Fruit fly (Drosophila melanogaster): ENCODE measurements around the gene CG31013.

The CG31013 gene

dm6 chr3R:30616098-30616857, 29.4 kb downstream of the CG31013 start (continued):
- TF ChIP-seq CG12942 (GFP tag; optimal IDR thresholded peaks at IDR 0.05): no peak
- no peak for TF ChIP-seq hkb (optimal IDR thresholded peaks at IDR 0.05)
- no peak for TF ChIP-seq hkb (GFP tag; IDR thresholded peaks at IDR 0.05)
- TF ChIP-seq ewg (GFP tag; optimal IDR thresholded peaks at IDR 0.05): peak; percentile 56
- TF ChIP-seq eve (GFP tag; optimal IDR thresholded peaks at IDR 0.05): no peak
- TF ChIP-seq dati (GFP tag; IDR thresholded peaks at IDR 0.05): no peak
- no peak for TF ChIP-seq CG16813 (GFP tag; IDR thresholded peaks at IDR 0.05; ENCODE audit: partially characterized antibody)
- peak; percentile 72 for TF ChIP-seq cg (GFP tag; optimal IDR thresholded peaks at IDR 0.05)
- no peak for TF ChIP-seq HLH3B (GFP tag; IDR thresholded peaks at IDR 0.05)
- no peak for TF ChIP-seq fru (optimal IDR thresholded peaks at IDR 0.05)
- TF ChIP-seq seq (GFP tag; IDR thresholded peaks at IDR 0.05): no peak
- 0 out of 2 replicates have a peak, but pooled peaks have one; percentile 17 for TF ChIP-seq Nf-YA (GFP tag; IDR thresholded peaks at IDR 0.05)
- TF ChIP-seq CG9797 (GFP tag; optimal IDR thresholded peaks at IDR 0.05): no peak
- TF ChIP-seq abd-A (tag; optimal IDR thresholded peaks at IDR 0.05): peak; percentile 10
- TF ChIP-seq crc (GFP tag; optimal IDR thresholded peaks at IDR 0.05): no peak

dm6 chr3R:30605889-30606288, 39.8 kb downstream of the CG31013 start, which contains the start of gene CG31016:
Gene CG31016 (plus strand): TSS chr3R:30606189.
- TF ChIP-seq CG13894 (tag; optimal IDR thresholded peaks at IDR 0.05) (no peak), Eip74EF (GFP tag; optimal IDR thresholded peaks at IDR 0.05) (no peak), knrl (GFP tag; IDR thresholded peaks at IDR 0.05; ENCODE audit: partially characterized antibody) (no peak), CG2129 (GFP tag; IDR thresholded peaks at IDR 0.05; ENCODE audit: partially characterized antibody) (no peak), hbn (GFP tag; IDR thresholded peaks at IDR 0.05; ENCODE audit: partially characterized antibody) (no peak), CG10147 (GFP tag; optimal IDR thresholded peaks at IDR 0.05) (no peak), zfh1 (GFP tag; IDR thresholded peaks at IDR 0.05) (no peak), ttk (GFP tag; IDR thresholded peaks at IDR 0.05) (no peak), CG17912 (GFP tag; optimal IDR thresholded peaks at IDR 0.05) (no peak), CG34376 (GFP tag; optimal IDR thresholded peaks at IDR 0.05) (no peak), fu2 (GFP tag; optimal IDR thresholded peaks at IDR 0.05) (no peak), br (optimal IDR thresholded peaks at IDR 0.05) (no peak), mirr (GFP tag; optimal IDR thresholded peaks at IDR 0.05) (no peak), CG8281 (tag; optimal IDR thresholded peaks at IDR 0.05) (no peak), Hr51 (GFP tag; optimal IDR thresholded peaks at IDR 0.05) (no peak), CG10274 (GFP tag; optimal IDR thresholded peaks at IDR 0.05) (no peak), CG30020 (tag; optimal IDR thresholded peaks at IDR 0.05) (no peak), CG12744 (GFP tag; optimal IDR thresholded peaks at IDR 0.05) (no peak), NC2α (GFP tag; optimal IDR thresholded peaks at IDR 0.05) (no peak), HmgD (GFP tag; optimal IDR thresholded peaks at IDR 0.05) (no peak)

dm6 chr3R:30603881-30604280, 41.8 kb downstream of the CG31013 start, which contains the start of gene PH4alphaNE3:
Gene PH4alphaNE3 (plus strand): TSS chr3R:30604181.
- TF ChIP-seq tup (GFP tag; optimal IDR thresholded peaks at IDR 0.05) (no peak), Ets65A (GFP tag) (peak; percentile 19), sens (GFP tag) (peak; percentile 26)

Measured in whole organism, embryonic.